Worm (Caenorhabditis elegans) whole organism, young adult: ENCODE measurements around the gene B0244.7.
A peak's percentile ranks its signal among the peaks of the same experiment; 100 is the strongest.

Experiments
- B0019.2 ChIP-seq: fragments of 200-800 bp; sonication (Bioruptor generic); conservative IDR thresholded peaks from 2 replicates; pipeline ENCODE4 v1.3.6; 2022; ENCODE audit warnings: missing genetic modification reagents, missing genetic modification characterization, missing compliant biosample characterization
- D2030.7 ChIP-seq: fragments of 200-800 bp; sonication (Bioruptor generic); IDR thresholded peaks from 2 replicates; pipeline ENCODE4 v1.3.6; 2022; ENCODE audit warnings: missing genetic modification reagents, missing genetic modification characterization, missing compliant biosample characterization
- F23B12.7 ChIP-seq: sonication (generic microtip); optimal IDR thresholded peaks from 2 replicates; lab custom pipeline; 2017; ENCODE audit warnings: missing genetic modification characterization, mild to moderate bottlenecking, missing compliant biosample characterization, antibody characterized with exemption, moderate library complexity; ENCODE audit not compliant: insufficient read depth
- F39B2.1 ChIP-seq: fragments of 200-800 bp; sonication (Bioruptor generic); IDR thresholded peaks from 2 replicates; pipeline ENCODE4 v1.3.6; 2022; ENCODE audit warnings: missing genetic modification reagents, missing genetic modification characterization, missing compliant biosample characterization
- F49E8.2 ChIP-seq: sonication (generic microtip); optimal IDR thresholded peaks from 3 replicates; lab custom pipeline; 2017; ENCODE audit warnings: missing genetic modification characterization, mild to moderate bottlenecking, missing compliant biosample characterization, antibody characterized with exemption, moderate library complexity; ENCODE audit not compliant: insufficient read depth
- F52B5.7 ChIP-seq: sonication (generic microtip); optimal IDR thresholded peaks from 2 replicates; lab custom pipeline; 2016; ENCODE audit warnings: mild to moderate bottlenecking, missing genetic modification characterization, missing compliant biosample characterization
- F55B11.4 ChIP-seq: sonication (generic microtip); optimal IDR thresholded peaks from 2 replicates; lab custom pipeline; 2016; ENCODE audit warnings: missing compliant biosample characterization, missing genetic modification characterization, borderline replicate concordance; ENCODE audit not compliant: insufficient read depth
- F57A8.1 ChIP-seq: fragments of 200-800 bp; sonication (Bioruptor generic); optimal IDR thresholded peaks from 2 replicates; lab custom pipeline; 2018; ENCODE audit warnings: mild to moderate bottlenecking, missing genetic modification characterization, moderate library complexity, missing compliant biosample characterization
- K12H6.12 ChIP-seq: fragments of 200-800 bp; sonication (Bioruptor generic); optimal IDR thresholded peaks from 2 replicates; lab custom pipeline; 2018; ENCODE audit warnings: mild to moderate bottlenecking, missing genetic modification characterization, missing compliant biosample characterization
- T26A5.8 ChIP-seq: sonication (generic microtip); optimal IDR thresholded peaks from 2 replicates; lab custom pipeline; 2016; ENCODE audit warnings: missing genetic modification characterization, missing compliant biosample characterization
- Y53F4B.3 ChIP-seq: fragments of 200-800 bp; sonication (Bioruptor generic); IDR thresholded peaks from 2 replicates; pipeline ENCODE4 v1.3.6; 2022; ENCODE audit warnings: missing genetic modification reagents, missing genetic modification characterization, missing compliant biosample characterization
- Y53G8AR.9 ChIP-seq: fragments of 200-800 bp; sonication (Bioruptor generic); conservative IDR thresholded peaks from 2 replicates; pipeline ENCODE4 v1.3.6; 2022; ENCODE audit warnings: missing genetic modification reagents, missing genetic modification characterization, missing compliant biosample characterization
- Y67H2A.10 ChIP-seq: fragments of 200-800 bp; sonication (Bioruptor generic); conservative IDR thresholded peaks from 2 replicates; pipeline ENCODE4 v1.3.6; 2022; ENCODE audit warnings: missing genetic modification reagents, missing genetic modification characterization, missing compliant biosample characterization
- Y95B8A.8 ChIP-seq: fragments of 200-800 bp; sonication (Bioruptor generic); IDR thresholded peaks from 2 replicates; pipeline ENCODE4 v1.3.6; 2022; ENCODE audit warnings: missing genetic modification reagents, missing genetic modification characterization, missing compliant biosample characterization
- ZK185.1 ChIP-seq: sonication (generic microtip); optimal IDR thresholded peaks from 2 replicates; lab custom pipeline; 2016; ENCODE audit warnings: mild to moderate bottlenecking, missing genetic modification characterization, missing compliant biosample characterization; ENCODE audit not compliant: poor library complexity, severe bottlenecking
- attf-3 ChIP-seq: fragments of 200-800 bp; sonication (Bioruptor generic); conservative IDR thresholded peaks from 2 replicates; pipeline ENCODE4 v1.3.6; 2022; ENCODE audit warnings: missing genetic modification reagents, missing genetic modification characterization, missing compliant biosample characterization
- cebp-1 ChIP-seq, 2 experiments: fragments of 200-800 bp in 1 of 2; sonication (Bioruptor generic) in 1 of 2; sonication (generic microtip) in 1 of 2; IDR thresholded peaks in 1 of 2; optimal IDR thresholded peaks in 1 of 2; 2 replicates each; pipeline versions ENCODE4 v1.3.6 to Lab custom; 2017 to 2022; ENCODE audit warnings: missing compliant biosample characterization in 2 of 2, missing genetic modification characterization in 2 of 2, mild to moderate bottlenecking in 1 of 2, missing genetic modification reagents in 1 of 2, moderate library complexity in 1 of 2
- die-1 ChIP-seq: sonication (generic microtip); optimal IDR thresholded peaks from 2 replicates; lab custom pipeline; 2016; ENCODE audit warnings: missing genotype, mild to moderate bottlenecking, missing genetic modification characterization, missing compliant biosample characterization
- dox-1 ChIP-seq: fragments of 200-800 bp; sonication (Bioruptor generic); IDR thresholded peaks from 2 replicates; pipeline ENCODE4 v1.3.6; 2022; ENCODE audit warnings: missing genetic modification reagents, missing genetic modification characterization, missing compliant biosample characterization
- dpff-1 ChIP-seq: sonication (generic microtip); optimal IDR thresholded peaks from 2 replicates; lab custom pipeline; 2017; ENCODE audit warnings: mild to moderate bottlenecking, missing genetic modification characterization, missing compliant biosample characterization
- egl-18 ChIP-seq: fragments of 200-800 bp; sonication (Bioruptor generic); IDR thresholded peaks from 2 replicates; pipeline ENCODE4 v1.3.6; 2022; ENCODE audit warnings: missing genetic modification reagents, missing genetic modification characterization, missing compliant biosample characterization
- egl-44 ChIP-seq: fragments of 200-800 bp; sonication (Bioruptor generic); IDR thresholded peaks from 2 replicates; pipeline ENCODE4 v1.3.6; 2022; ENCODE audit warnings: missing genetic modification reagents, missing genetic modification characterization, missing compliant biosample characterization
- egrh-3 ChIP-seq: fragments of 200-800 bp; sonication (Bioruptor generic); IDR thresholded peaks from 2 replicates; pipeline ENCODE4 v1.3.6; 2022; ENCODE audit warnings: missing genetic modification reagents, missing genetic modification characterization, missing compliant biosample characterization
- fkh-3 ChIP-seq: sonication (generic microtip); optimal IDR thresholded peaks from 2 replicates; lab custom pipeline; 2016; ENCODE audit warnings: mild to moderate bottlenecking, missing genetic modification characterization, missing compliant biosample characterization
- him-1 ChIP-seq: sonication (generic microtip); optimal IDR thresholded peaks from 2 replicates; lab custom pipeline; 2016; ENCODE audit warnings: missing genotype, missing genetic modification reagents, missing genetic modification characterization, missing compliant biosample characterization
- hlh-12 ChIP-seq: sonication (generic microtip); optimal IDR thresholded peaks from 2 replicates; lab custom pipeline; 2016; ENCODE audit warnings: missing genetic modification characterization, missing compliant biosample characterization
- hsf-1 ChIP-seq: fragments of 200-800 bp; sonication (Bioruptor generic); IDR thresholded peaks from 2 replicates; pipeline ENCODE4 v1.3.6; 2022; ENCODE audit warnings: missing genetic modification reagents, missing genetic modification characterization, missing compliant biosample characterization
- lin-54 ChIP-seq: fragments of 200-800 bp; sonication (Bioruptor generic); optimal IDR thresholded peaks from 2 replicates; lab custom pipeline; 2018; ENCODE audit warnings: mild to moderate bottlenecking, missing genetic modification characterization, missing compliant biosample characterization
- lir-1 ChIP-seq: fragments of 200-800 bp; sonication (Bioruptor generic); conservative IDR thresholded peaks from 2 replicates; pipeline ENCODE4 v1.3.6; 2022; ENCODE audit warnings: missing genetic modification reagents, missing genetic modification characterization, missing compliant biosample characterization
- lsl-1 ChIP-seq: fragments of 200-800 bp; sonication (Bioruptor generic); optimal IDR thresholded peaks from 2 replicates; lab custom pipeline; 2018; ENCODE audit warnings: mild to moderate bottlenecking, missing genetic modification characterization, moderate library complexity, missing compliant biosample characterization
- lsy-27 ChIP-seq: sonication (generic microtip); optimal IDR thresholded peaks from 2 replicates; lab custom pipeline; 2017; ENCODE audit warnings: missing genetic modification characterization, mild to moderate bottlenecking, missing compliant biosample characterization, antibody characterized with exemption, missing genotype, borderline replicate concordance; ENCODE audit not compliant: insufficient read depth
- madf-3 ChIP-seq: fragments of 200-800 bp; sonication (Bioruptor generic); IDR thresholded peaks from 2 replicates; pipeline ENCODE4 v1.3.6; 2022; ENCODE audit warnings: missing genetic modification reagents, missing genetic modification characterization, missing compliant biosample characterization
- madf-6 ChIP-seq: fragments of 200-800 bp; sonication (Bioruptor generic); IDR thresholded peaks from 2 replicates; pipeline ENCODE4 v1.3.6; 2022; ENCODE audit warnings: missing genetic modification reagents, missing genetic modification characterization, missing compliant biosample characterization
- mel-28 ChIP-seq: sonication (generic microtip); optimal IDR thresholded peaks from 2 replicates; lab custom pipeline; 2016; ENCODE audit warnings: borderline replicate concordance, mild to moderate bottlenecking, missing genetic modification characterization, missing compliant biosample characterization
- mes-4 ChIP-seq: sonication (generic microtip); optimal IDR thresholded peaks from 2 replicates; lab custom pipeline; 2016; ENCODE audit warnings: missing genotype, missing genetic modification characterization, missing compliant biosample characterization
- nfya-2 ChIP-seq: fragments of 200-800 bp; sonication (Bioruptor generic); IDR thresholded peaks from 2 replicates; pipeline ENCODE4 v1.3.6; 2022; ENCODE audit warnings: missing genetic modification reagents, missing genetic modification characterization, missing compliant biosample characterization
- nhr-80 ChIP-seq: sonication (generic microtip); optimal IDR thresholded peaks from 2 replicates; lab custom pipeline; 2016; ENCODE audit warnings: missing genetic modification characterization, missing compliant biosample characterization
- rcor-1 ChIP-seq: fragments of 200-800 bp; sonication (Bioruptor generic); IDR thresholded peaks from 2 replicates; pipeline ENCODE4 v1.3.6; 2022; ENCODE audit warnings: missing genetic modification reagents, missing genetic modification characterization, missing compliant biosample characterization
- rec-8 ChIP-seq, 2 experiments: sonication (generic microtip); optimal IDR thresholded peaks; 2 replicates each; lab custom pipeline; 2016; ENCODE audit warnings: mild to moderate bottlenecking in 2 of 2, missing genetic modification characterization in 2 of 2, missing genetic modification reagents in 2 of 2, missing genotype in 2 of 2, missing biosample characterization in 1 of 2, missing compliant biosample characterization in 1 of 2, moderate library complexity in 1 of 2
- snpc-1.1 ChIP-seq: sonication (generic microtip); optimal IDR thresholded peaks from 2 replicates; lab custom pipeline; 2017; ENCODE audit warnings: missing genetic modification characterization, mild to moderate bottlenecking, missing compliant biosample characterization, antibody characterized with exemption, moderate library complexity, missing genotype, missing genetic modification reagents; ENCODE audit not compliant: insufficient read depth
- snpc-1.3 ChIP-seq: sonication (generic microtip); optimal IDR thresholded peaks from 2 replicates; lab custom pipeline; 2017; ENCODE audit warnings: missing genetic modification characterization, mild to moderate bottlenecking, missing compliant biosample characterization, antibody characterized with exemption, moderate library complexity, missing genotype, missing genetic modification reagents; ENCODE audit not compliant: insufficient read depth
- snpc-3.4 ChIP-seq: sonication (generic microtip); optimal IDR thresholded peaks from 2 replicates; lab custom pipeline; 2017; ENCODE audit warnings: missing genetic modification characterization, mild to moderate bottlenecking, missing compliant biosample characterization, antibody characterized with exemption, moderate library complexity, missing genotype, missing genetic modification reagents
- sptf-2 ChIP-seq: fragments of 200-800 bp; sonication (Bioruptor generic); optimal IDR thresholded peaks from 2 replicates; lab custom pipeline; 2018; ENCODE audit warnings: mild to moderate bottlenecking, missing genetic modification characterization, missing compliant biosample characterization
- unc-130 ChIP-seq: sonication (generic microtip); optimal IDR thresholded peaks from 2 replicates; lab custom pipeline; 2016; ENCODE audit warnings: missing genetic modification reagents, missing genetic modification characterization, missing compliant biosample characterization
- xnd-1 ChIP-seq: sonication (generic microtip); optimal IDR thresholded peaks from 2 replicates; lab custom pipeline; 2016; ENCODE audit warnings: missing genotype, missing genetic modification reagents, missing genetic modification characterization, missing compliant biosample characterization
- ztf-25 ChIP-seq: fragments of 200-800 bp; sonication (Bioruptor generic); IDR thresholded peaks from 2 replicates; pipeline ENCODE4 v1.3.6; 2022; ENCODE audit warnings: missing genetic modification reagents, missing genetic modification characterization, missing compliant biosample characterization

B0244.7 gene

DNA sequence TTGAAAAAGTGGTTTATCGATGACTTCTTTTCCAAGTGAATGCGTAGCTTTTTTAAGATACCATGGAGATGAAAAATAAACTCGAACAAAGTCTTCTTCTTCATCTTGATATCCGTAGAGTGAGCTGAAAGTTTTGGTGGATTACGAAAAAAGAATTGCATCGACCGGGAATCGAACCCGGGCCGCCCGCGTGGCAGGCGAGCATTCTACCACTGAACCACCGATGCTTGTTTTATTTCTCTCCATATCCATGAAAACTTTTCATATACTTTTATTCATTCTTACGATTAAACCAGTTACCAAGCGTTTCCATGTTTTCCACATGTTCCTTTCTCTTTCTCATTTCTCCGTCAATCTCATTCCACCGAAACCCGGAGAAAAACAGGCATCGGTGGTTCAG is 50.8 kb downstream of the B0244.7 start (continued):
- TF ChIP-seq Y95B8A.8 (GFP tag; lab: Robert Waterston, UW) (no peak), madf-3 (GFP tag; lab: Robert Waterston, UW) (no peak), F23B12.7 (no peak), snpc-1.1 (tag; lab: Kevin White, UChicago) (no peak), sptf-2 (GFP tag; lab: Kevin White, UChicago) (no peak), Y53G8AR.9 (GFP tag; lab: Robert Waterston, UW) (no peak), Y53F4B.3 (GFP tag; lab: Robert Waterston, UW) (no peak), F52B5.7 (tag; lab: Kevin White, UChicago) (no peak), egl-44 (GFP tag; lab: Robert Waterston, UW) (no peak), madf-6 (peak; percentile 46; the same call in 1 of the 2 replicates), F49E8.2 (tag; lab: Kevin White, UChicago) (peak; percentile 38), nfya-2 (GFP tag; lab: Robert Waterston, UW) (no peak), lsl-1 (GFP tag; lab: Kevin White, UChicago) (peak; percentile 18), lsy-27 (tag; lab: Kevin White, UChicago) (no peak), rcor-1 (GFP tag; lab: Robert Waterston, UW) (no peak), nhr-80 (no peak), hlh-12 (tag; lab: Kevin White, UChicago) (no peak), dpff-1 (tag; lab: Kevin White, UChicago) (no peak), mes-4 (tag; lab: Kevin White, UChicago) (no peak), mel-28 (tag; lab: Kevin White, UChicago) (no peak), Y67H2A.10 (no peak), unc-130 (GFP tag; lab: Kevin White, UChicago) (no peak), K12H6.12 (tag; lab: Kevin White, UChicago) (no peak), lir-1 (GFP tag; lab: Robert Waterston, UW) (no peak), F55B11.4 (tag; lab: Kevin White, UChicago) (no peak), hsf-1 (GFP tag; lab: Robert Waterston, UW) (peak; percentile 32; the same call in 1 of the 2 replicates), dox-1 (GFP tag; lab: Robert Waterston, UW) (no peak), egl-18 (no peak), attf-3 (GFP tag; lab: Robert Waterston, UW) (0 out of 2 replicates have a peak, but pooled peaks have one; percentile 60), snpc-1.3 (no peak), die-1 (tag; lab: Kevin White, UChicago) (no peak), rec-8 (tag; optimal IDR thresholded peaks at IDR 0.05; lab: Kevin White, UChicago) (no peak), fkh-3 (tag; lab: Kevin White, UChicago) (no peak), F57A8.1 (no peak), snpc-3.4 (tag; lab: Kevin White, UChicago) (no peak), cebp-1 (GFP tag; IDR thresholded peaks at IDR 0.05; lab: Robert Waterston, UW) (no peak), cebp-1 (tag; optimal IDR thresholded peaks at IDR 0.05; lab: Kevin White, UChicago) (no peak), F39B2.1 (GFP tag; lab: Robert Waterston, UW) (no peak), T26A5.8 (no peak), ztf-25 (0 out of 2 replicates have a peak, but pooled peaks have one; percentile 62), lin-54 (GFP tag; lab: Kevin White, UChicago) (peak; percentile 3), him-1 (peak; percentile 13), xnd-1 (tag; lab: Kevin White, UChicago) (no peak), egrh-3 (GFP tag; lab: Robert Waterston, UW) (no peak), B0019.2 (GFP tag; lab: Robert Waterston, UW) (no peak), ZK185.1 (tag; lab: Kevin White, UChicago) (no peak), D2030.7 (GFP tag; lab: Robert Waterston, UW) (peak; percentile 38; the same call in 1 of the 2 replicates)
